Worm (Caenorhabditis elegans) whole organism, late embryonic: ENCODE results near the gene mmcm-1.
A peak's percentile ranks its signal among the peaks of the same experiment; 100 is the strongest.

Experiments used
- C08G9.2 ChIP-seq: sonication (generic microtip); optimal IDR thresholded peaks from 2 replicates; lab custom pipeline; 2016; ENCODE audit warnings: mild to moderate bottlenecking, missing genetic modification characterization, moderate library complexity, missing compliant biosample characterization
- K02D7.2 ChIP-seq: sonication (generic microtip); optimal IDR thresholded peaks from 2 replicates; lab custom pipeline; 2017; ENCODE audit warnings: mild to moderate bottlenecking, missing genetic modification characterization, missing compliant biosample characterization
- K09A11.1 ChIP-seq: sonication (generic microtip); optimal IDR thresholded peaks from 2 replicates; lab custom pipeline; 2017; ENCODE audit warnings: antibody characterized with exemption, mild to moderate bottlenecking, missing genetic modification characterization, missing compliant biosample characterization; ENCODE audit not compliant: insufficient read depth
- T23F11.4 ChIP-seq: fragments of 200-800 bp; sonication (Bioruptor generic); optimal IDR thresholded peaks from 2 replicates; lab custom pipeline; 2018; ENCODE audit warnings: mild to moderate bottlenecking, missing genetic modification characterization, missing compliant biosample characterization
- ahr-1 ChIP-seq: sonication (generic microtip); optimal IDR thresholded peaks from 2 replicates; lab custom pipeline; 2016; ENCODE audit warnings: missing genetic modification characterization, missing compliant biosample characterization
- ama-1 ChIP-seq: fragments of 150-350 bp; optimal IDR thresholded peaks from 2 replicates; lab custom pipeline; 2014
- ceh-14 ChIP-seq: sonication (generic microtip); optimal IDR thresholded peaks from 2 replicates; lab custom pipeline; 2016; ENCODE audit warnings: missing genotype, missing genetic modification characterization, missing compliant biosample characterization
- ceh-18 ChIP-seq: sonication (generic microtip); optimal IDR thresholded peaks from 2 replicates; lab custom pipeline; 2016; ENCODE audit warnings: missing genetic modification characterization, missing compliant biosample characterization
- ceh-2 ChIP-seq: sonication (generic microtip); optimal IDR thresholded peaks from 2 replicates; lab custom pipeline; 2016; ENCODE audit warnings: missing genotype, missing genetic modification characterization, missing compliant biosample characterization
- ceh-22 ChIP-seq: sonication (generic microtip); optimal IDR thresholded peaks from 2 replicates; lab custom pipeline; 2017; ENCODE audit warnings: missing biosample characterization, missing genetic modification characterization
- ceh-30 ChIP-seq: fragments of 150-350 bp; optimal IDR thresholded peaks from 2 replicates; lab custom pipeline; 2014; ENCODE audit warnings: missing biosample characterization, missing genetic modification characterization
- ceh-31 ChIP-seq: sonication (generic microtip); optimal IDR thresholded peaks from 2 replicates; lab custom pipeline; 2016; ENCODE audit warnings: missing genetic modification characterization, missing compliant biosample characterization
- ceh-34 ChIP-seq: sonication (generic microtip); optimal IDR thresholded peaks from 2 replicates; lab custom pipeline; 2016; ENCODE audit warnings: mild to moderate bottlenecking, missing genetic modification characterization, missing compliant biosample characterization
- ceh-6 ChIP-seq: fragments of 200-800 bp; sonication (Bioruptor generic); optimal IDR thresholded peaks from 2 replicates; lab custom pipeline; 2018; ENCODE audit warnings: mild to moderate bottlenecking, missing genetic modification characterization, missing compliant biosample characterization
- ceh-9 ChIP-seq: sonication (generic microtip); optimal IDR thresholded peaks from 2 replicates; lab custom pipeline; 2016; ENCODE audit warnings: mild to moderate bottlenecking, missing genetic modification characterization, inconsistent platforms, missing compliant biosample characterization
- dmd-4 ChIP-seq: sonication (generic microtip); optimal IDR thresholded peaks from 2 replicates; lab custom pipeline; 2016; ENCODE audit warnings: borderline replicate concordance, missing genetic modification characterization, missing compliant biosample characterization
- dve-1 ChIP-seq: sonication (generic microtip); optimal IDR thresholded peaks from 2 replicates; lab custom pipeline; 2017; ENCODE audit warnings: antibody characterized with exemption, mild to moderate bottlenecking, missing genetic modification characterization, missing compliant biosample characterization
- elt-2 ChIP-seq: sonication (generic microtip); optimal IDR thresholded peaks from 2 replicates; lab custom pipeline; 2016; ENCODE audit warnings: missing genetic modification reagents, missing genetic modification characterization, missing compliant biosample characterization
- elt-4 ChIP-seq: sonication (generic microtip); optimal IDR thresholded peaks from 2 replicates; lab custom pipeline; 2016; ENCODE audit warnings: missing genetic modification characterization, missing compliant biosample characterization
- ets-4 ChIP-seq: sonication (generic microtip); optimal IDR thresholded peaks from 2 replicates; lab custom pipeline; 2016; ENCODE audit warnings: missing genetic modification characterization, missing compliant biosample characterization
- eyg-1 ChIP-seq: sonication (generic microtip); optimal IDR thresholded peaks from 2 replicates; lab custom pipeline; 2016; ENCODE audit warnings: missing genotype, missing genetic modification characterization, missing compliant biosample characterization
- fax-1 ChIP-seq: sonication (generic microtip); optimal IDR thresholded peaks from 2 replicates; lab custom pipeline; 2016; ENCODE audit warnings: missing genotype, missing genetic modification characterization, missing compliant biosample characterization
- fkh-6 ChIP-seq: sonication (generic microtip); optimal IDR thresholded peaks from 2 replicates; lab custom pipeline; 2016; ENCODE audit warnings: missing genetic modification characterization, missing compliant biosample characterization
- gmeb-2 ChIP-seq: sonication (generic microtip); optimal IDR thresholded peaks from 2 replicates; lab custom pipeline; 2016; ENCODE audit warnings: missing genetic modification characterization, inconsistent platforms, missing compliant biosample characterization
- hlh-13 ChIP-seq: fragments of 200-800 bp; sonication (Bioruptor generic); optimal IDR thresholded peaks from 2 replicates; lab custom pipeline; 2018; ENCODE audit warnings: mild to moderate bottlenecking, missing genetic modification characterization, missing compliant biosample characterization
- hlh-15 ChIP-seq: sonication (generic microtip); optimal IDR thresholded peaks from 2 replicates; lab custom pipeline; 2016; ENCODE audit warnings: missing genetic modification characterization, missing compliant biosample characterization
- hlh-30 ChIP-seq: sonication (generic microtip); optimal IDR thresholded peaks from 2 replicates; lab custom pipeline; 2017; ENCODE audit warnings: antibody characterized with exemption, missing genetic modification characterization, missing compliant biosample characterization; ENCODE audit not compliant: insufficient read depth
- hlh-6 ChIP-seq: sonication (generic microtip); optimal IDR thresholded peaks from 2 replicates; lab custom pipeline; 2016; ENCODE audit warnings: missing genotype, missing genetic modification characterization, missing compliant biosample characterization
- hlh-8 ChIP-seq: sonication (generic microtip); optimal IDR thresholded peaks from 2 replicates; lab custom pipeline; 2016; ENCODE audit warnings: missing genotype, missing genetic modification characterization, missing compliant biosample characterization
- madf-2 ChIP-seq: sonication (generic microtip); optimal IDR thresholded peaks from 2 replicates; lab custom pipeline; 2017; ENCODE audit warnings: missing genetic modification characterization, missing compliant biosample characterization
- mec-3 ChIP-seq: sonication (generic microtip); optimal IDR thresholded peaks from 2 replicates; lab custom pipeline; 2016; ENCODE audit warnings: borderline replicate concordance, missing genetic modification characterization, missing compliant biosample characterization
- nhr-11 ChIP-seq: fragments of 150-350 bp; optimal IDR thresholded peaks from 2 replicates; lab custom pipeline; 2014; ENCODE audit warnings: missing biosample characterization, missing genetic modification characterization
- nhr-232 ChIP-seq: sonication (generic microtip); optimal IDR thresholded peaks from 2 replicates; lab custom pipeline; 2016; ENCODE audit warnings: missing genetic modification characterization, missing compliant biosample characterization
- odd-2 ChIP-seq: sonication (generic microtip); optimal IDR thresholded peaks from 2 replicates; lab custom pipeline; 2017; ENCODE audit warnings: antibody characterized with exemption, mild to moderate bottlenecking, missing genetic modification characterization, missing compliant biosample characterization
- pag-3 ChIP-seq: sonication (generic microtip); optimal IDR thresholded peaks from 2 replicates; lab custom pipeline; 2016; ENCODE audit warnings: missing compliant biosample characterization, missing genetic modification characterization, borderline replicate concordance
- pat-9 ChIP-seq: fragments of 200-800 bp; sonication (Bioruptor generic); optimal IDR thresholded peaks from 2 replicates; lab custom pipeline; 2018; ENCODE audit warnings: mild to moderate bottlenecking, missing genetic modification characterization, moderate library complexity, missing compliant biosample characterization
- pax-1 ChIP-seq: fragments of 150-350 bp; optimal IDR thresholded peaks from 2 replicates; lab custom pipeline; 2014; ENCODE audit warnings: missing biosample characterization, missing genetic modification characterization
- pha-4 ChIP-seq: fragments of 150-350 bp; optimal IDR thresholded peaks from 2 replicates; lab custom pipeline; 2018; ENCODE audit warnings: missing biosample characterization, missing genetic modification reagents, missing genetic modification characterization
- pqm-1 ChIP-seq: sonication (generic microtip); optimal IDR thresholded peaks from 2 replicates; lab custom pipeline; 2016; ENCODE audit warnings: missing genetic modification characterization, missing compliant biosample characterization
- rnt-1 ChIP-seq: sonication (generic microtip); optimal IDR thresholded peaks from 2 replicates; lab custom pipeline; 2016; ENCODE audit warnings: missing genetic modification characterization, missing compliant biosample characterization
- sdc-2 ChIP-seq: sonication (generic microtip); optimal IDR thresholded peaks from 2 replicates; lab custom pipeline; 2016; ENCODE audit warnings: missing genotype, missing genetic modification characterization, missing compliant biosample characterization
- sox-2 ChIP-seq: fragments of 200-800 bp; sonication (Bioruptor generic); IDR thresholded peaks from 2 replicates; pipeline ENCODE4 v1.3.6; 2022; ENCODE audit warnings: missing genetic modification reagents, missing genetic modification characterization, missing compliant biosample characterization
- sox-4 ChIP-seq: sonication (generic microtip); optimal IDR thresholded peaks from 2 replicates; lab custom pipeline; 2017; ENCODE audit warnings: mild to moderate bottlenecking, missing genetic modification characterization, inconsistent platforms, missing compliant biosample characterization
- syd-9 ChIP-seq: sonication (generic microtip); optimal IDR thresholded peaks from 2 replicates; lab custom pipeline; 2016; ENCODE audit warnings: mild to moderate bottlenecking, missing genetic modification characterization, moderate library complexity, missing compliant biosample characterization
- ttx-3 ChIP-seq: sonication (generic microtip); optimal IDR thresholded peaks from 2 replicates; lab custom pipeline; 2016; ENCODE audit warnings: missing genetic modification reagents, missing genetic modification characterization, missing compliant biosample characterization
- unc-42 ChIP-seq: sonication (generic microtip); optimal IDR thresholded peaks from 2 replicates; lab custom pipeline; 2016; ENCODE audit warnings: missing genotype, missing genetic modification characterization, missing compliant biosample characterization
- unc-55 ChIP-seq: sonication (generic microtip); optimal IDR thresholded peaks from 2 replicates; lab custom pipeline; 2017; ENCODE audit warnings: missing biosample characterization, missing genetic modification reagents, missing genetic modification characterization
- unc-86 ChIP-seq: sonication (generic microtip); optimal IDR thresholded peaks from 2 replicates; lab custom pipeline; 2016; ENCODE audit warnings: missing genetic modification characterization, missing compliant biosample characterization
- zip-5 ChIP-seq: sonication (generic microtip); optimal IDR thresholded peaks from 2 replicates; lab custom pipeline; 2016; ENCODE audit warnings: missing genetic modification characterization, missing compliant biosample characterization
- ztf-16 ChIP-seq: sonication (generic microtip); optimal IDR thresholded peaks from 2 replicates; lab custom pipeline; 2017; ENCODE audit warnings: missing genetic modification characterization, missing compliant biosample characterization

Gene mmcm-1

ce11 chrIII:3918569-3918968 is 11.1 kb upstream of the mmcm-1 start, which contains the start of gene ZK1058.3:
TSS of gene ZK1058.3 (plus strand) at chrIII:3918869.
- no peak for TF ChIP-seq ceh-31 (tag; lab: Kevin White, UChicago)
- TF ChIP-seq ama-1 (lab: Kevin White, UChicago) = no peak
- TF ChIP-seq nhr-232 (tag; lab: Kevin White, UChicago) = no peak
- TF ChIP-seq unc-86 (tag; lab: Kevin White, UChicago) = no peak
- TF ChIP-seq K09A11.1 (tag; lab: Kevin White, UChicago) = no peak
- TF ChIP-seq ceh-14 (tag; lab: Kevin White, UChicago) = no peak

DNA sequence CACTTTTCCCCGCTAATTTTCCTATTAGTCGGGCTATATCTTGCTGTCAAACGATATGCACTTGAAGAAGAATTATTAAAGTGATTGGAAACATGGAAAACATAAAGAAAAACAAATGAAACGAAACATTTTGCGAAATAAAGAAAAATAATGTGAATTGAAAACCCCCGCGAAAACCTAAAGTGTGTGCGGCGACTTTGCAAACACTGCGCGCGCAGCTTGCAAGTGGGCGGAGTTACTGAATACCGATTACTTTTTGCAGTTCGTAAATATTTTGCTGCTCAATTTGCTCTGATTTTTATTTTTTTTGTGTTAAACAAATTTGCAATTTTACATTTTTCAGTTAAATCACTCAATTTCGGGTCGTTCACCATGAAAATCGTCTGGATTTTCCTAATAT is 9.1 kb upstream of the mmcm-1 start, which contains the start of gene ccdc-47:
Gene ccdc-47 (plus strand): TSS at position 344 of the 400 bp plus-strand sequence.
- TF ChIP-seq madf-2 (tag; lab: Kevin White, UChicago) (peak; percentile 79), unc-55 (GFP tag; lab: Kevin White, UChicago) (no peak), nhr-11 (tag; lab: Kevin White, UChicago) (no peak), K09A11.1 (tag; lab: Kevin White, UChicago) (peak; percentile 85), fkh-6 (tag; lab: Kevin White, UChicago) (peak; percentile 72), ceh-18 (tag; lab: Kevin White, UChicago) (peak; percentile 52), ceh-22 (tag; lab: Kevin White, UChicago) (no peak), sdc-2 (tag; lab: Kevin White, UChicago) (peak; percentile 39), ets-4 (tag; lab: Kevin White, UChicago) (no peak), zip-5 (tag; lab: Kevin White, UChicago) (peak; percentile 61), ttx-3 (tag; lab: Kevin White, UChicago) (peak; percentile 82), syd-9 (tag; lab: Kevin White, UChicago) (peak; percentile 60), pha-4 (tag; lab: Kevin White, UChicago) (no peak), nhr-232 (tag; lab: Kevin White, UChicago) (peak; percentile 74), pat-9 (tag; lab: Kevin White, UChicago) (peak; percentile 89), elt-4 (tag; lab: Kevin White, UChicago) (no peak), unc-42 (tag; lab: Kevin White, UChicago) (peak; percentile 45), hlh-6 (tag; lab: Kevin White, UChicago) (peak; percentile 91), C08G9.2 (tag; lab: Kevin White, UChicago) (peak; percentile 71), ceh-9 (no peak), unc-86 (tag; lab: Kevin White, UChicago) (peak; percentile 87), eyg-1 (tag; lab: Kevin White, UChicago) (peak; percentile 48), fax-1 (peak; percentile 76), hlh-13 (GFP tag; lab: Kevin White, UChicago) (peak; percentile 60), pag-3 (tag; lab: Kevin White, UChicago) (no peak), ceh-30 (tag; lab: Kevin White, UChicago) (no peak), hlh-15 (tag; lab: Kevin White, UChicago) (peak; percentile 68), ztf-16 (tag; lab: Kevin White, UChicago) (peak; percentile 83), K02D7.2 (tag; lab: Kevin White, UChicago) (peak; percentile 61), T23F11.4 (GFP tag; lab: Kevin White, UChicago) (peak; percentile 66), pqm-1 (no peak), gmeb-2 (peak; percentile 82), ceh-31 (tag; lab: Kevin White, UChicago) (peak; percentile 86), odd-2 (tag; lab: Kevin White, UChicago) (peak; percentile 83), dmd-4 (tag; lab: Kevin White, UChicago) (peak; percentile 43), elt-2 (tag; lab: Kevin White, UChicago) (peak; percentile 93), mec-3 (tag; lab: Kevin White, UChicago) (no peak), hlh-8 (tag; lab: Kevin White, UChicago) (peak; percentile 84), sox-2 (GFP tag; lab: Robert Waterston, UW) (peak; percentile 44), dve-1 (peak; percentile 47), ceh-6 (peak; percentile 79), rnt-1 (peak; percentile 86), ceh-2 (peak; percentile 81), sox-4 (tag; lab: Kevin White, UChicago) (peak; percentile 81), ceh-34 (tag; lab: Kevin White, UChicago) (peak; percentile 75), hlh-30 (tag; lab: Kevin White, UChicago) (no peak), ahr-1 (tag; lab: Kevin White, UChicago) (peak; percentile 71), ama-1 (lab: Kevin White, UChicago) (no peak), pax-1 (peak; percentile 16)
